Worm (Caenorhabditis elegans): ENCODE results near the gene tbx-38.

Gene tbx-38

ce11 chrIII:11823260-11823659 lies 37.4 kb upstream of the tbx-38 start, which contains the start of gene C18D11.3 (continued):
- TF ChIP-seq K11D2.4 (GFP tag; IDR thresholded peaks at IDR 0.05) = 0 out of 2 replicates have a peak, but pooled peaks have one; percentile 56
- peak; percentile 15 for TF ChIP-seq madf-10 (tag; optimal IDR thresholded peaks at IDR 0.05)
- TF ChIP-seq lsy-27 (tag; optimal IDR thresholded peaks at IDR 0.05; ENCODE audit: borderline replicate concordance, insufficient read depth) = no peak
- TF ChIP-seq nhr-80 (tag; optimal IDR thresholded peaks at IDR 0.05) = peak; percentile 75
- no peak for TF ChIP-seq tbx-9 (tag; optimal IDR thresholded peaks at IDR 0.05; ENCODE audit: borderline replicate concordance)
- TF ChIP-seq ceh-100 (GFP tag; IDR thresholded peaks at IDR 0.05) = peak; percentile 75
- TF ChIP-seq attf-3 (GFP tag; conservative IDR thresholded peaks at IDR 0.05) = no peak
- peak; percentile 49; the same call in 1 of the 2 replicates for TF ChIP-seq D2030.7 (GFP tag; IDR thresholded peaks at IDR 0.05)
- peak; percentile 58 for TF ChIP-seq tlf-1 (GFP tag; optimal IDR thresholded peaks at IDR 0.05)
- 0 out of 2 replicates have a peak, but pooled peaks have one; percentile 46 for TF ChIP-seq B0019.2 (GFP tag; conservative IDR thresholded peaks at IDR 0.05)
- TF ChIP-seq pbrm-1 (GFP tag; IDR thresholded peaks at IDR 0.05) = peak; percentile 81
- no peak for TF ChIP-seq F22D6.2 (tag; optimal IDR thresholded peaks at IDR 0.05)
- peak; percentile 32 for TF ChIP-seq athp-1 (tag; optimal IDR thresholded peaks at IDR 0.05)
- TF ChIP-seq T07F8.4 (tag; optimal IDR thresholded peaks at IDR 0.05) = no peak
- 0 out of 2 replicates have a peak, but pooled peaks have one; percentile 7 for TF ChIP-seq ztf-28 (GFP tag; IDR thresholded peaks at IDR 0.05)
- TF ChIP-seq nfyb-1 (GFP tag; IDR thresholded peaks at IDR 0.05) = peak; percentile 80
- 0 out of 2 replicates have a peak, but pooled peaks have one; percentile 48 for TF ChIP-seq Y53G8AR.9 (GFP tag; conservative IDR thresholded peaks at IDR 0.05)
- peak; percentile 94 for TF ChIP-seq attf-5 (GFP tag; optimal IDR thresholded peaks at IDR 0.05)
- peak; percentile 65; the same call in 1 of the 2 replicates for TF ChIP-seq ekl-4 (GFP tag; IDR thresholded peaks at IDR 0.05)
- TF ChIP-seq F52B5.7 (tag; optimal IDR thresholded peaks at IDR 0.05) = no peak
- TF ChIP-seq madf-8 (GFP tag; conservative IDR thresholded peaks at IDR 0.05) = peak; percentile 31; the same call in 1 of the 2 replicates
- no peak for TF ChIP-seq ama-1 (optimal IDR thresholded peaks at IDR 0.05)
- TF ChIP-seq ama-1 (GFP tag; optimal IDR thresholded peaks at IDR 0.05) = no peak
- peak; percentile 32 for TF ChIP-seq atf-7 (tag; optimal IDR thresholded peaks at IDR 0.05)
- TF ChIP-seq bed-2 (GFP tag; IDR thresholded peaks at IDR 0.05) = no peak
- TF ChIP-seq F49E8.2 (tag; optimal IDR thresholded peaks at IDR 0.05; ENCODE audit: insufficient read depth) = no peak

- TF ChIP-seq athp-1 (tag; optimal IDR thresholded peaks at IDR 0.05) (no peak), sea-2 (GFP tag; IDR thresholded peaks at IDR 0.05) (no peak), nhr-80 (tag; optimal IDR thresholded peaks at IDR 0.05) (peak; percentile 48), Y79H2A.3 (GFP tag; conservative IDR thresholded peaks at IDR 0.05) (no peak), ztf-3 (GFP tag; optimal IDR thresholded peaks at IDR 0.05) (no peak), madf-10 (tag; optimal IDR thresholded peaks at IDR 0.05) (no peak)
These were observed 36.5 kb upstream of the tbx-38 start, which contains the start of gene maa-1 for ce11 chrIII:11822407-11822806. TSS of gene maa-1 (minus strand) at chrIII:11822526.

- TF ChIP-seq ceh-79 (tag; optimal IDR thresholded peaks at IDR 0.05) = no peak
- no peak for TF ChIP-seq ztf-6 (GFP tag; IDR thresholded peaks at IDR 0.05)
- TF ChIP-seq madf-6 (GFP tag; IDR thresholded peaks at IDR 0.05) = 0 out of 2 replicates have a peak, but pooled peaks have one; percentile 7
- TF ChIP-seq ztf-22 (GFP tag; optimal IDR thresholded peaks at IDR 0.05) = no peak
- TF ChIP-seq Y53G8AR.9 (GFP tag; conservative IDR thresholded peaks at IDR 0.05) = no peak
- no peak for TF ChIP-seq mcd-1 (GFP tag; IDR thresholded peaks at IDR 0.05)
- no peak for TF ChIP-seq ama-1 (optimal IDR thresholded peaks at IDR 0.05)
- no peak for TF ChIP-seq ama-1 (GFP tag; optimal IDR thresholded peaks at IDR 0.05)
- no peak for TF ChIP-seq die-1 (tag; optimal IDR thresholded peaks at IDR 0.05)
- TF ChIP-seq snpc-3.4 (tag; optimal IDR thresholded peaks at IDR 0.05) = no peak
- TF ChIP-seq lsy-27 (tag; optimal IDR thresholded peaks at IDR 0.05; ENCODE audit: borderline replicate concordance, insufficient read depth) = no peak
- no peak for TF ChIP-seq dpl-1 (GFP tag; optimal IDR thresholded peaks at IDR 0.05)
- TF ChIP-seq hmg-1.2 (GFP tag; IDR thresholded peaks at IDR 0.05) = peak; percentile 36; the same call in 1 of the 2 replicates
- no peak for TF ChIP-seq unc-62 (GFP tag; optimal IDR thresholded peaks at IDR 0.05)
- no peak for TF ChIP-seq egl-18 (GFP tag; IDR thresholded peaks at IDR 0.05)
- TF ChIP-seq ztf-26 (tag; optimal IDR thresholded peaks at IDR 0.05) = no peak
- TF ChIP-seq lin-40 (tag; optimal IDR thresholded peaks at IDR 0.05) = no peak
- TF ChIP-seq egl-44 (GFP tag; IDR thresholded peaks at IDR 0.05) = no peak
- TF ChIP-seq snpc-4 (GFP tag; optimal IDR thresholded peaks at IDR 0.05) = peak; percentile 26
- peak in 2 of 4 experiments; percentile 80 for TF ChIP-seq snpc-4 (tag; optimal IDR thresholded peaks at IDR 0.05)
- no peak for TF ChIP-seq K11D2.4 (GFP tag; IDR thresholded peaks at IDR 0.05)
- no peak for TF ChIP-seq ceh-100 (GFP tag; IDR thresholded peaks at IDR 0.05)
- TF ChIP-seq mxl-1 (tag; optimal IDR thresholded peaks at IDR 0.05) = no peak
These were observed 32.0 kb upstream of the tbx-38 start for ce11 chrIII:11817865-11818264.

All from whole organism, young adult.